Fruit fly (Drosophila melanogaster): ENCODE results near the gene CG9547.
A peak's percentile ranks its signal among the peaks of the same experiment; 100 is the strongest.

Gene CG9547

DNA sequence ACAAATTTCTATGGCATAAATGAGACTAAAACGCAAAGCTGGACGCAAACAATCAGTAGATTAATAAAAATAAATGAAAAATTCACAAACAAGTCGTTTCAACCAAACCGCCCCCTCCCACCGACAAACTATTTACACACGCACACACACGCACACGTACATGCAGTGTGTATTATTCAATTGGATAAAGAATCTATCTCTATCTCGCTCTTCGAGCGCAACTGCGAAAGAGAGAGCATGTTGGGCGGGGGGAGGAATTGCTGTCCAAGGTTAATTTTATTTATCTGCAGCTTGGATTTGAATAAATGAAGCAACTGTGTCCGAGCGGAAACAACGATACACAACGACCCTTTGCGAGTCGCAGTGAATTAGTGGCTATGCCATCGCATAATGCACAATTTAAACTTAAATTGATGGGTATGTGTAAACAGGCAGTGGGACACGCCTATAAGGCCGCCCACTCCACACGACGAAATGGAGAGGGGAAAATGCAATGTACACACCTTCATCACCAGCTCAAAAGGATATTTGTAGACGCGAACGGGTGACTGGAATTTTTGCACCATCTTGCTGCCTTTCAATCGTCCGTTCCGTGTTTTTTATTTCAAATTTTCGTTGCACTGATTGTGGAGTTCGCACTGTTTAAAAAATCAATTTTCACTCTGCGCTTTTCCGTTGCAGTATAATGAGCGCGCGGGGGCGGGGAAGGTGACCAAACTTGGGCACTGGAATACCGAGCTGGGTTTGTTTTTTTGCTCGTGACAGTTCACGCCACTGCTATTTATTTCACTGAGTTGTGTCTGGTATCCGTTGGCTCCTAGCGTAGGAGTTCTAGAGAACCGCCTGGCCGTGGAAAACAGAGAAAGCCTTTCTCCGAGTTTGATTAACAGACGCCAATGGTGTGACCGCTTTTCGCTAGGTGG lies 39.0 kb downstream of the CG9547 start, which contains the start of gene retm (continued):
- TF ChIP-seq C15 (GFP tag; IDR thresholded peaks at IDR 0.05) (no peak), CG16779 (GFP tag; IDR thresholded peaks at IDR 0.05) (no peak), Dad (GFP tag; optimal IDR thresholded peaks at IDR 0.05) (no peak), slp2 (GFP tag; optimal IDR thresholded peaks at IDR 0.05) (no peak), Hr78 (GFP tag; optimal IDR thresholded peaks at IDR 0.05) (no peak), Chrac-16 (GFP tag; optimal IDR thresholded peaks at IDR 0.05) (no peak), CG1602 (GFP tag; optimal IDR thresholded peaks at IDR 0.05) (no peak), CG6765 (GFP tag; optimal IDR thresholded peaks at IDR 0.05) (no peak), tll (GFP tag; optimal IDR thresholded peaks at IDR 0.05) (no peak), pzg (GFP tag; optimal IDR thresholded peaks at IDR 0.05) (no peak), Hr39 (optimal IDR thresholded peaks at IDR 0.05) (no peak), CG5180 (GFP tag; optimal IDR thresholded peaks at IDR 0.05) (peak; percentile 72), CoRest (tag; optimal IDR thresholded peaks at IDR 0.05) (no peak), Usf (GFP tag; optimal IDR thresholded peaks at IDR 0.05) (no peak), ham (GFP tag; IDR thresholded peaks at IDR 0.05) (no peak), org-1 (GFP tag; optimal IDR thresholded peaks at IDR 0.05) (no peak), Sin3A (optimal IDR thresholded peaks at IDR 0.05) (no peak), ro (GFP tag; IDR thresholded peaks at IDR 0.05) (no peak), kni (GFP tag; optimal IDR thresholded peaks at IDR 0.05) (peak; percentile 28), sima (GFP tag; optimal IDR thresholded peaks at IDR 0.05) (no peak), ATbp (GFP tag; optimal IDR thresholded peaks at IDR 0.05) (no peak), CG7786 (GFP tag; optimal IDR thresholded peaks at IDR 0.05) (no peak), CG34224 (GFP tag; IDR thresholded peaks at IDR 0.05; ENCODE audit: partially characterized antibody) (no peak), CG15073 (GFP tag; optimal IDR thresholded peaks at IDR 0.05) (no peak), CG11456 (GFP tag; IDR thresholded peaks at IDR 0.05) (no peak), CG9817 (tag; optimal IDR thresholded peaks at IDR 0.05) (no peak), Gug (GFP tag; IDR thresholded peaks at IDR 0.05) (no peak), CG6791 (GFP tag; IDR thresholded peaks at IDR 0.05; ENCODE audit: partially characterized antibody) (no peak), CG34422 (GFP tag; IDR thresholded peaks at IDR 0.05) (no peak), ttk (GFP tag; IDR thresholded peaks at IDR 0.05) (no peak), CG8478 (optimal IDR thresholded peaks at IDR 0.05) (no peak), her (GFP tag; optimal IDR thresholded peaks at IDR 0.05) (no peak), Stat92E (GFP tag; optimal IDR thresholded peaks at IDR 0.05) (no peak), ato (GFP tag; IDR thresholded peaks at IDR 0.05; ENCODE audit: partially characterized antibody) (no peak), dm (GFP tag; optimal IDR thresholded peaks at IDR 0.05) (no peak), CG10959 (GFP tag; IDR thresholded peaks at IDR 0.05) (no peak), al (GFP tag; IDR thresholded peaks at IDR 0.05) (no peak), CG30403 (GFP tag; optimal IDR thresholded peaks at IDR 0.05) (no peak), fru (optimal IDR thresholded peaks at IDR 0.05) (no peak), sob (GFP tag; IDR thresholded peaks at IDR 0.05) (peak; percentile 30; the same call in 1 of the 2 replicates), onecut (GFP tag; IDR thresholded peaks at IDR 0.05) (peak; percentile 31), CG3163 (GFP tag; optimal IDR thresholded peaks at IDR 0.05) (no peak), jumu (GFP tag; optimal IDR thresholded peaks at IDR 0.05) (no peak), Side (GFP tag; optimal IDR thresholded peaks at IDR 0.05) (no peak), grn (GFP tag; optimal IDR thresholded peaks at IDR 0.05) (no peak), CG10654 (GFP tag; optimal IDR thresholded peaks at IDR 0.05) (no peak), CG31365 (tag; optimal IDR thresholded peaks at IDR 0.05) (no peak), CG31224 (GFP tag; IDR thresholded peaks at IDR 0.05) (no peak), NC2α (GFP tag; optimal IDR thresholded peaks at IDR 0.05) (no peak), Aef1 (GFP tag; IDR thresholded peaks at IDR 0.05) (no peak), corto (GFP tag; optimal IDR thresholded peaks at IDR 0.05) (no peak)

All from whole organism, embryonic.